Fruit fly (Drosophila melanogaster) whole organism, larva: Measurements from ENCODE around the gene RhoGAP71E.

Experiments used
- noc ChIP-seq: fragments of 200-800 bp; sonication (Bioruptor generic); optimal IDR thresholded peaks from 3 replicates; lab custom pipeline; 2019; ENCODE audit warnings: missing biosample characterization, mild to moderate bottlenecking, missing genetic modification characterization, moderate library complexity

The RhoGAP71E gene

DNA sequence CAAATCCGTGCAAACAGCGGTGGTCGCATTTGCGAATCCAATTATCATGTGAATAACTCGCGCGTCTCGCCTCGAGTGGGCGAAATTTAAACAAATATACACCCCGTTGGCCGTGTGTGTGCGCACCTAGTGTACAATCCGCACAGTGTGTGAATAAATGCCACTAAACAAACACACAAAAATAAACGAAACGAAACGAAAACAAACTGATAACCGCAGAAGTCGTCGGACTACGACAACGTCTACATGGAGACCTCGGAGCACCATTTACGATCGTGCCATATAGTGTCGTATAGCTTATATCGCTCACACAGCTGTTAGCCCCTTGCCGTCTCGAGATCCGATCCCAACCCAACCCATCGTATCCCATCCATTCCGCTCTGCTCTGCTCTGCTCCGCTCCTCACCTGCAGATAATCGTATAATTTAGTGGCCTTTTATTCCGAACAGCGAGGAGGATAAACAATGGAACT lies 22.1 kb upstream of the RhoGAP71E start:
- TF ChIP-seq noc, result peak; percentile 86

DNA sequence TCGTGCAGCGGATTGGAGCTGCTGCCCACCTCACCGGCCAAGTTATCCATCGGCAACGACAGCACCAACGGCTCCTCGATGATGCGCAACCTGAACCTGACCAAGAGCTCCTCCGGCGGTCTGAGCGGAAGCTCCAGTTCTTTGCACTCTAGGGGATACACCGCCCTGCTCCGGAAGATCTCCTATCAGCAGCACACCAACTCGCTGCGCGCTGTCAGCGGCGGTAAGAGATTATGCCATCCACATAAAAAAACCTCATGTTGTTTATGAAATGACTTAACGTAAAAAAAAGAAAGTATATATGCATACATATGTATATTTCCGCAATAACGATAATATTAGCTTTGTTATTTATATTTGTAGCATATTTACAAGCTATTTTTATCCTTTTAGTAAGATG lies 19.9 kb upstream of the RhoGAP71E start:
- TF ChIP-seq noc, result no peak

- TF ChIP-seq noc, result no peak
These were observed 18.1 kb upstream of the RhoGAP71E start for dm6 chr3L:15570571-15570970.

DNA sequence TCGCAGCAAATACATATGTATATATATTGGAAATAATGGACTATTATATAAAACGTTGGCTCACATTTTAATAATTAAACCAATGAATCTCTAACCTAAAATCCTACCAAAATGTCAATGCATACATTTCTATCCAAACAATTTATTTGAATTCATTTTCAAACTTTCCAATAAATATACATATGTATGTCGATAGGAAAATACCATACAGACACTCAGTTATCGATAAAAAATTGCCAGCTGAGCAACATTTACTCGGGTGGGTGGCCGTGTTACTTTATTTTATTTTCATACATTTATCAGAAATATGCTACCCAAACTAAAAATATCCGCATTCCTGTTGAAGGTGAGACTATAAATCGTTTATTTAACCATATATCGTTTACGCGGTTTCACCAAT lies 12.3 kb upstream of the RhoGAP71E start, which contains the start of gene Ufsp2:
TSS of gene Ufsp2 (plus strand) at position 214 of the 400 bp plus-strand sequence.
- no peak for TF ChIP-seq noc

DNA sequence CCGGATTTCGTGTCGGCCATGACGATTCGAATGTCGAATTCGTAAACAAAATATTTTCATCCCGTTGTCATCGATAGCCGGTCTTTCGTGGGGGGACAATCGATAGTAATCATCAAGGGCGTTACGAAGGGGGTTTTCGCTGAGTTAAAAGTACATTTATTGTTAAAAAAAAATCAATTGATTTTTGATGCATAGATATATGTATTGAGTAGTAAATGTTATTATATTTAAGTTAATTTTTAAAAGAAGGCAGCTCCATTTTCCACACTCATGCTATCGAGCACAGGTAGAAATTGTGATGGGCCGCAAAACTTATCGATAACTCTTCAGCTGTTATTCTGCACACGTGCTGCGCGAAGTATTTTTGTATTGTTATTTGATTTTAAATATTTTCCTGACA lies 8.2 kb upstream of the RhoGAP71E start, which contains the start of the genes mrn and CG12301:
TSS of gene mrn (minus strand) at position 51 of the 400 bp plus-strand sequence.
TSS of gene CG12301 (plus strand) at position 314 of the 400 bp plus-strand sequence.
- no peak for TF ChIP-seq noc

dm6 chr3L:15583504-15583903 lies 5.2 kb upstream of the RhoGAP71E start, which contains the start of gene AIMP2:
Gene AIMP2 (plus strand): TSS chr3L:15583638.
- TF ChIP-seq noc, result no peak

dm6 chr3L:15587445-15588381 lies 947 bp upstream of the RhoGAP71E start, which contains the start of gene CG7656:
Gene CG7656 (minus strand): TSS chr3L:15588175.
- TF ChIP-seq noc, result peak; percentile 52

DNA sequence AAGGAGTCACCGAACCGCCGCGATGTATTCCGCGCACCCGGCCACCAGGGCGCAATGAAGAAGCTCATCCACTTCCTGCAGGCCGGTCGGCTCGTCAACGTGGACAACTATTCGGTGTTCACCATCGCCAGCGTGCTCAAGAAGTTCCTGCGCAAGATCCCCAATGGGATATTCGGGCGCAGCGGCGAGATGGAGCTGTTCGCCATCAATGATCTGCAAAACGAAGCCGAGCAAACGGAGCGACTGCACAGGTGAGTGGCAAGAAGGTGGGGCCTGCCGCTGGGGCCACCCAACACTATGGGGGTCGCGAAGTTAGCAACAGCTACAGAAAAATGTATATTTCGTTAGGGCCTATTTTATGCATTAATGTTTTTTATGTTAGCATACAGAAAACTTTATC lies 1.1 kb downstream of the RhoGAP71E start:
- TF ChIP-seq noc, result no peak

DNA sequence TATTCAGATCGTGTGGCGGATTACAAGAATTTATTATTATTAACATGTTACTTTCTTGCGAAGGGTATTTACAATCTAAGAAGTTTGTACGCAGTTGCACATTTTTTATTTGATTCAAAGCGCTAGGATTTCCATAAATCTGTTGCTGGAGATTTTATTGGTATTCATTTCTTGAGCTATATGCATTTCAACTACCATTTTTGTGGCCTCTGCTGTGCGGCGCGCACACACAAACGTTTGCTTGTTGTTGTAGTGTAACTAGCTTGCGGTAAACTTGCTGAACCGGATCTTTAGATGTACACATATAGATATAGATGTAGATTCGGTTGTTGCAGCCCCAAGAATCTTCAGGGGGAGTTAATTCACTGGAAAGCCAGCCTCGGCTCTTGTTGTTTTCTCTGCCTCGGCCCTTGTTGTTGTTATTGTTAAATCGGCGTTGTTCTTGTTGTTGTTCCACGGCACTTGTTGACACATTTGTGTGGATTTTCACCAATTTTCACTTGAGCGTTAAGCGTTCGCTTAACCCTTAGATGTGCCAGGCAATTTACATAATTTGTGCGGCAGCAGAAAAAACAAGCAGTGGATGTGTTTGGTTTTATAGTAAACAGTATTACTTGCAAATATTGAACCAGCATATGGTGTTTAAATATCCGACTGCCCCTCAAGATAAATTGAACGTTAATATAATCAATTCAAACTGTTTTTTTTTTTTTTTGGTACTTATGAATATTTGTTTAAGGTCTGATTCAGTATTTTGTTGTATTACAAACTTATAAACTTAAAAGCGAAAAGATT lies 2.3 kb downstream of the RhoGAP71E start:
- no peak for TF ChIP-seq noc

DNA sequence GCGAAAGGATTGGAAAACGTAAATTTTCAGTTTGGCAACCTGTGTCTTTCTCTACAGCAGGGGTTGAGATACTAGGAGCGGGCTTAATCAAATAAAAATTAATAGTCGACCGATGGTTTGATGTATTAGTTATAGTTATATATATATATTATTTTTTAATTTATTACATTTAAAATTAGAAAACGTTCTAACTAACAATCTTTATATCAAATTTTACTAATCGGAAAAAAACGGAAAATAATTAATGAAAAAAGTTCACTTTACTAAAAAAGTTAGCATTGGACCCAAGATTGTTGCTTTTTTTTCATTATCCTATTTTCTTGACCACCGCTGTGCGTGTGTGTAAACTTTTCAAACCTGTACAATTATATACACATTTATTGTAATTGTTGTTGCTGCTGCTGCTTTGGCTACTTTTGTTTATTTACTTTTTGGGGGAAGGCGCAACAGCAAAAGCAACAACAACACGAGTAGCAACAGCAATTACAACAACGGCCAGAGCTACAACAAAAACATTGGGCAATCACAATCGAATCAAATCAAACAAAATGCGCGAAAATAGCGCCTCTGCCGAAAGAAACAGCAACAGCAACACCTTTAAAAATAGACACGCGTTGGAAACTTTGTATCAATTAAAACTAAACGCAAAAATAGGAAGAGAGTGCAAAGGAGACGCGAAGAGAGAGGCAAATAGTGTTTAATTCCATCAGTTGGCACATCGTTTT lies 4.0 kb downstream of the RhoGAP71E start:
- TF ChIP-seq noc, result peak; percentile 51

dm6 chr3L:15593399-15593798 lies 4.7 kb downstream of the RhoGAP71E start:
- TF ChIP-seq noc, result no peak

DNA sequence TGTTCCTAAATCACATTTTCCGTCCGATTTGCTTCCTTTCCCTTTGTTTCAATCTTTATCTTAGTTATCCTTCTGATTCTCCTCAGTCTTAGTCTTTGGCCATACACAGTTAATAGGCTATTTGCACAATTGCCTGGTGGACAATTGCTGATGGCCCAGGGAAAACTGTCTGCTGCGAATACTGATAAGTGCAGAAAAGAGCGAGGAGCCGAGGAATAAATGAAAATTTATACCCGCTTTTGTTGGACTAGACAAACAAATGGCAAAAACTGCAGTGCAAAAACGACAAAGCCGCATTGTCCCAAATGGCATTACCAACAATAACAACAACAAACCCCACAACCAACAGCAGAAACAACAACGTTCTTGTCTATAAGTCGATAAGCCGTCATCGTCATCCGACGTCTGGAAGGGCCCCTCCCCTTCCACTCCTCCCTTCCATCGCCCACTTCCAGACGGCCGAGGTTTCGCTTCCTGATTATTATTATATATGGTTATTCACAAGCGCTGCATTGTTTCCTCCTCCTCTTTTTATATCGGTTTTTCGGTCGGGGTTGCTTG lies 5.5 kb downstream of the RhoGAP71E start:
- no peak for TF ChIP-seq noc

DNA sequence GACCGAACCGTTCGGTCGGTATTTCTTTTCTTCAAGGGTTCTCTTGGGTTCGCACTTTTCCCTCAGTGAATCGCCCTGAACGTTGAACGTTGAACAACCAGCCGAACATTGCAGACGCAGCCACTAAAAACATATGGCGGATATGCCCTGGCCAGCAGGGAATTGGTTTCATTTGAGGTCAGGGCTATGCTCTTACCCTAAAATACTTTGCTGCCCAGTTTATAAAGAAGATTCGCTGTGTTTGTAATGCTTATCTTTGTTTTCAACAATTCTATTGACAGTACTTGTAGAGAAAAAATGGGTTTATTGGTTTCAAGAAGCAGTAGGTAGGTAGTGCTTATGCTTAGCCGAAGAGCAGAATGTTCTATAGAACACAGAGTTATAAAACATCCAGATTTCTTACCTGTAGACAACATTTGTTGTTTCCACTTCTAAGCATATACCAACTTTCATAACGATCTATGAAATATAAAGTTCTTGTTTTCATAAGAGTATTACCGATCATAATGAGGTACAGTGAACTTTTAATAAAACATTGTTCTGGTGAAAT lies 6.6 kb downstream of the RhoGAP71E start:
- no peak for TF ChIP-seq noc

- no peak for TF ChIP-seq noc
These were observed 7.3 kb downstream of the RhoGAP71E start for dm6 chr3L:15595980-15596379.

DNA sequence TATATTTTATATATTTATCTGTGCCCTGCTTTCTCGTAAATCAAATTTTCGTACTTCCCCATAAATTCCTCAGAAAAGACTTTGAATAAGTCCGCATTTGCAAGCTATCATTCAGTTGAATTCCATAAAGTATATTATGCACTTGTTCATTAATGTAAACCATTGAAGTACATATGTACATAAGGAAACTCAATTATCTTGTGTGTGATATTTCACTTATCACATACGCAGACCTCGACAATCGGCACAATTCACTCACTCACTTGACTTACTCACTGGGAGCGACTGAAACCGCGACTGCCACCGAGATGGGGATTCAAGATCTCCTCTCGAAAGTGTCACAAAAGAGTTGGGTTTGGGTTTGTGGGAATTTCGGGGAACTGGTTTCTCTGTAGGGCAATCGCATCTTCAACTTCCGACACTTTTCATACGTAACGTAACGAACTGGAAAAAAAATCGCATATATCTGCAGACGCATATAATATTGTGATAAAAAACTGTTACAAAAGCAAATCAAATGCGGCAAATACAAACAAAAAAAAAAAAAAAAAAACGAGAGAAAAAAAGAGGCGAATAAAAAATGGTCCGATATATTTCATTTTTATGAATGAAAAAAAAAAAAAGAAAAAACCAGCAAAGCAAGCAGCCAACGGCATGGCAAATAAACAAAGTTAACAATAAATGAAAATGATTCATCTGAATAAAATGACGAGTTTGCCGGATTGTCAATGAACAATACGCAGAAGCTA lies 8.6 kb downstream of the RhoGAP71E start:
- no peak for TF ChIP-seq noc
